Worm (Caenorhabditis elegans): ENCODE results near the gene Y49F6C.8.

DNA sequence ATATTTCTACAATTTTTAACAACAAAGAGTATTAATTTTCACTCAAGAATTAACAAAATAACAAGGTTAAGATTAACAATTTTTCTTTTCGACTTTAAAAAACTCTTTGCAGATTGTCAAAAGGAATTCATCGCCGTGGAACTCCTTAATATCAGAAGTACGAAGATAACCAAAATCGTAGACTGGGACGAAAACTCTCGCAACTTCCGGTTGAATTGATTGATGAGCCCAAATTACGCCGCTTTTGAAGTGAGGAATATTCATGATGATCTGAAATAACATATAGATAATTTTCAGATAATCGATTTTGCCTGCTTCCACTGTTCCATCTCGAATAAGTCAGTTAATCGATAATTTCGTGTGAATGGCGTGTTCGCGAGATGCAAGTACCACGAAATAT is 26.2 kb downstream of the Y49F6C.8 start, which contains the start of gene F14D2.15:
- TF ChIP-seq sptf-1 (tag; optimal IDR thresholded peaks at IDR 0.05) (no peak), ces-1 (GFP tag; optimal IDR thresholded peaks at IDR 0.05) (no peak), elt-3 (tag; optimal IDR thresholded peaks at IDR 0.05) (no peak), lin-13 (tag; optimal IDR thresholded peaks at IDR 0.05) (no peak), pha-4 (tag; optimal IDR thresholded peaks at IDR 0.05) (no peak), nhr-76 (tag; optimal IDR thresholded peaks at IDR 0.05) (no peak), unc-62 (GFP tag; optimal IDR thresholded peaks at IDR 0.05) (no peak), tbx-8 (GFP tag; optimal IDR thresholded peaks at IDR 0.05) (no peak), lsy-2 (tag; optimal IDR thresholded peaks at IDR 0.05) (no peak), sem-2 (GFP tag; optimal IDR thresholded peaks at IDR 0.05) (no peak), snpc-4 (tag; optimal IDR thresholded peaks at IDR 0.05) (no peak), elt-1 (tag; optimal IDR thresholded peaks at IDR 0.05; ENCODE audit: borderline replicate concordance, insufficient read depth) (no peak)
